Worm (Caenorhabditis elegans) whole organism, early embryonic: Measurements from ENCODE around the gene rsks-1.
"Not testable (repeated sequence)": the region's sequence is repeated elsewhere in the genome, so short reads cannot be mapped to it uniquely, and the experiment has no call there.

Experiments
- B0310.2 ChIP-seq: sonication (generic microtip); optimal IDR thresholded peaks from 2 replicates; lab custom pipeline; 2016; ENCODE audit warnings: mild to moderate bottlenecking, missing genetic modification characterization, missing compliant biosample characterization
- F13C5.2 ChIP-seq: sonication (generic microtip); optimal IDR thresholded peaks from 2 replicates; lab custom pipeline; 2017; ENCODE audit warnings: mild to moderate bottlenecking, missing genetic modification characterization, inconsistent platforms, missing compliant biosample characterization
- aly-1 ChIP-seq: sonication (generic microtip); optimal IDR thresholded peaks from 2 replicates; lab custom pipeline; 2016; ENCODE audit warnings: missing genetic modification characterization, missing compliant biosample characterization
- ama-1 ChIP-seq: fragments of 150-350 bp; optimal IDR thresholded peaks from 2 replicates; lab custom pipeline; 2014
- ceh-13 ChIP-seq: fragments of 200-800 bp; sonication (Bioruptor generic); optimal IDR thresholded peaks from 2 replicates; lab custom pipeline; 2018; ENCODE audit warnings: mild to moderate bottlenecking, missing genetic modification characterization, missing compliant biosample characterization
- ceh-36 ChIP-seq: sonication (generic microtip); optimal IDR thresholded peaks from 2 replicates; lab custom pipeline; 2016; ENCODE audit warnings: missing genetic modification characterization, inconsistent platforms, missing compliant biosample characterization
- ets-7 ChIP-seq: sonication (generic microtip); optimal IDR thresholded peaks from 2 replicates; lab custom pipeline; 2016; ENCODE audit warnings: missing genotype, missing genetic modification characterization, missing compliant biosample characterization
- flt-1 ChIP-seq: fragments of 200-800 bp; sonication (Bioruptor generic); IDR thresholded peaks from 2 replicates; pipeline ENCODE4 v1.3.6; 2022; ENCODE audit warnings: missing genetic modification characterization, missing compliant biosample characterization
- hmbx-1 ChIP-seq: sonication (generic microtip); optimal IDR thresholded peaks from 2 replicates; lab custom pipeline; 2016; ENCODE audit warnings: mild to moderate bottlenecking, missing genetic modification characterization, missing compliant biosample characterization
- hmg-4 ChIP-seq: fragments of 200-800 bp; sonication (Bioruptor generic); optimal IDR thresholded peaks from 2 replicates; lab custom pipeline; 2018; ENCODE audit warnings: mild to moderate bottlenecking, missing genetic modification characterization, missing compliant biosample characterization
- hnd-1 ChIP-seq: sonication (generic microtip); optimal IDR thresholded peaks from 2 replicates; lab custom pipeline; 2016; ENCODE audit warnings: missing genetic modification characterization, missing compliant biosample characterization
- pes-1 ChIP-seq: fragments of 200-800 bp; sonication (Bioruptor generic); IDR thresholded peaks from 2 replicates; pipeline ENCODE4 v1.3.6; 2022; ENCODE audit warnings: missing genetic modification reagents, missing genetic modification characterization, missing compliant biosample characterization
- scrt-1 ChIP-seq: fragments of 200-800 bp; sonication (Bioruptor generic); IDR thresholded peaks from 2 replicates; pipeline ENCODE4 v1.3.6; 2022; ENCODE audit warnings: missing genetic modification characterization, missing compliant biosample characterization
- sea-1 ChIP-seq: fragments of 200-800 bp; sonication (Bioruptor generic); conservative IDR thresholded peaks from 2 replicates; pipeline ENCODE4 v1.3.6; 2022; ENCODE audit warnings: missing genetic modification characterization, missing compliant biosample characterization
- tbx-11 ChIP-seq: fragments of 200-800 bp; sonication (Bioruptor generic); IDR thresholded peaks from 2 replicates; pipeline ENCODE4 v1.3.6; 2022; ENCODE audit warnings: missing genetic modification characterization, missing compliant biosample characterization
- tbx-37 ChIP-seq: fragments of 200-800 bp; sonication (Bioruptor generic); conservative IDR thresholded peaks from 2 replicates; pipeline ENCODE4 v1.3.6; 2022; ENCODE audit warnings: missing genetic modification reagents, missing genetic modification characterization, missing compliant biosample characterization
- tra-4 ChIP-seq: sonication (generic microtip); optimal IDR thresholded peaks from 2 replicates; lab custom pipeline; 2017; ENCODE audit warnings: missing genetic modification characterization, missing compliant biosample characterization

Gene rsks-1

ce11 chrIII:11218150-11218841 is 26.6 kb upstream of the rsks-1 start, which contains the start of the genes tbx-34 and wht-8:
Gene tbx-34, minus strand, starts transcription at chrIII:11218250.
Gene wht-8, plus strand, starts transcription at chrIII:11218791.
- TF ChIP-seq hmg-4 (GFP tag; lab: Kevin White, UChicago) (no peak), ama-1 (no peak), ceh-36 (tag; lab: Kevin White, UChicago) (no peak), F13C5.2 (no peak)

ce11 chrIII:11221583-11222191 is 23.2 kb upstream of the rsks-1 start:
- TF ChIP-seq ceh-13, result no peak

ce11 chrIII:11224006-11224405 is 20.9 kb upstream of the rsks-1 start, which contains the start of gene Y47D3A.13:
Gene Y47D3A.13, minus strand, starts transcription at chrIII:11224106.
- not testable (repeated sequence) for TF ChIP-seq ceh-13; flt-1 (GFP tag; lab: Robert Waterston, UW); ceh-36 (tag; lab: Kevin White, UChicago)

- no peak for TF ChIP-seq hmbx-1
- no peak for TF ChIP-seq hmg-4 (GFP tag; lab: Kevin White, UChicago)
- TF ChIP-seq F13C5.2, result no peak
- no peak for TF ChIP-seq hnd-1 (tag; lab: Kevin White, UChicago)
- no peak for TF ChIP-seq B0310.2
- no peak for TF ChIP-seq tra-4 (tag; lab: Kevin White, UChicago)
- no peak for TF ChIP-seq scrt-1
- TF ChIP-seq tbx-37, result no peak
- no peak for TF ChIP-seq ets-7 (tag; lab: Kevin White, UChicago)
- no peak for TF ChIP-seq ceh-13
- TF ChIP-seq ceh-36 (tag; lab: Kevin White, UChicago), result no peak
- TF ChIP-seq tbx-11 (GFP tag; lab: Robert Waterston, UW), result no peak
- no peak for TF ChIP-seq flt-1 (GFP tag; lab: Robert Waterston, UW)
- no peak for TF ChIP-seq sea-1
- TF ChIP-seq pes-1 (GFP tag; lab: Robert Waterston, UW), result no peak
- no peak for TF ChIP-seq ama-1
- no peak for TF ChIP-seq aly-1 (tag; lab: Kevin White, UChicago)
Measured at ce11 chrIII:11227025-11227424, 17.9 kb upstream of the rsks-1 start, which contains the start of gene tbx-37. Gene tbx-37, minus strand, starts transcription at chrIII:11227125.

- no peak for TF ChIP-seq hmg-4 (GFP tag; lab: Kevin White, UChicago)
- TF ChIP-seq flt-1 (GFP tag; lab: Robert Waterston, UW), result no peak
- TF ChIP-seq hmbx-1, result no peak
- TF ChIP-seq ama-1, result no peak
- no peak for TF ChIP-seq pes-1 (GFP tag; lab: Robert Waterston, UW)
- TF ChIP-seq scrt-1, result no peak
- no peak for TF ChIP-seq tra-4 (tag; lab: Kevin White, UChicago)
- no peak for TF ChIP-seq ceh-36 (tag; lab: Kevin White, UChicago)
- TF ChIP-seq tbx-37, result no peak
- no peak for TF ChIP-seq ets-7 (tag; lab: Kevin White, UChicago)
- TF ChIP-seq sea-1, result no peak
- no peak for TF ChIP-seq hnd-1 (tag; lab: Kevin White, UChicago)
Measured at ce11 chrIII:11230581-11230980, 14.3 kb upstream of the rsks-1 start.

ce11 chrIII:11231408-11231807 is 13.5 kb upstream of the rsks-1 start:
- TF ChIP-seq ama-1 (no peak), tbx-11 (GFP tag; lab: Robert Waterston, UW) (no peak)

- TF ChIP-seq hmbx-1, result no peak
- no peak for TF ChIP-seq ama-1
- no peak for TF ChIP-seq pes-1 (GFP tag; lab: Robert Waterston, UW)
- no peak for TF ChIP-seq scrt-1
- no peak for TF ChIP-seq B0310.2
- TF ChIP-seq tra-4 (tag; lab: Kevin White, UChicago), result no peak
- TF ChIP-seq tbx-37, result no peak
- TF ChIP-seq sea-1, result no peak
- no peak for TF ChIP-seq ets-7 (tag; lab: Kevin White, UChicago)
- no peak for TF ChIP-seq flt-1 (GFP tag; lab: Robert Waterston, UW)
- no peak for TF ChIP-seq aly-1 (tag; lab: Kevin White, UChicago)
- TF ChIP-seq F13C5.2, result no peak
- no peak for TF ChIP-seq ceh-13
- TF ChIP-seq hmg-4 (GFP tag; lab: Kevin White, UChicago), result no peak
- TF ChIP-seq hnd-1 (tag; lab: Kevin White, UChicago), result no peak
- no peak for TF ChIP-seq tbx-11 (GFP tag; lab: Robert Waterston, UW)
- no peak for TF ChIP-seq ceh-36 (tag; lab: Kevin White, UChicago)
Measured at ce11 chrIII:11231969-11232368, 13.0 kb upstream of the rsks-1 start, which contains the start of gene elo-8. Gene elo-8, minus strand, starts transcription at chrIII:11232069.

ce11 chrIII:11234742-11235141 is 10.2 kb upstream of the rsks-1 start, which contains the start of gene Y47D3A.34:
Gene Y47D3A.34, minus strand, starts transcription at chrIII:11234861.
- TF ChIP-seq B0310.2 (no peak), hmbx-1 (no peak), hmg-4 (GFP tag; lab: Kevin White, UChicago) (no peak), tbx-37 (no peak), pes-1 (GFP tag; lab: Robert Waterston, UW) (no peak), ceh-36 (tag; lab: Kevin White, UChicago) (no peak), aly-1 (tag; lab: Kevin White, UChicago) (no peak), F13C5.2 (no peak), tra-4 (tag; lab: Kevin White, UChicago) (no peak), scrt-1 (no peak), ets-7 (tag; lab: Kevin White, UChicago) (no peak), flt-1 (GFP tag; lab: Robert Waterston, UW) (no peak), hnd-1 (tag; lab: Kevin White, UChicago) (no peak), tbx-11 (GFP tag; lab: Robert Waterston, UW) (no peak), sea-1 (no peak), ama-1 (no peak), ceh-13 (no peak)
